Worm (Caenorhabditis elegans): Measurements from ENCODE around the gene smf-3.

DNA sequence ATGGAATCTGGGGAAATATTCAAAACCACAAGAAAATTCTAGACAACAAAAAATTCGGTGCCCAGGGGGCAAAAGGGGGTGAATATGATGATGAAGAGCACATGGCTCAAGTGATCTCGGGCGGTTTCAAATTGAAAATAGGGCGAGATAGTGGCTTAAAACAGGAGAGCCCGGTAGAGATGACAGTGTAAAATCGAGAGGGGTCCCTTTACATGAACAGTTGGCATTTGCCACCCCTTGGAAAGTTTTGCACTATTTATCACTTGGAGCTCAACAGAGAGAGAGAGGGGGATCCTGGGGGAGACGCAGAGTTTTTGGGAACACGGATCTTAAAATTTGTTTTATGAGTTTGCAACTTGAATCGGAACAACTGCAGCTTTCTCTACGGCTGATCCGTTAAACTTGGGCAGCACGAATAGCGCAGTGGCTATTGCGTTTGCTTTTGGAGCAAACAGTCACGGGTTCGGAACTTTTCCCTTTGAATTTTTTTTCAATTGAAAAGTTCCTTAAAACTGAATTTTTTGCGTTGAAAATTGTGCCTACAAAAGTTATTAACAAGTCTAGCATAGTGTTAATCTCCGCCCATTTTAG lies 46.8 kb downstream of the smf-3 start:
- TF ChIP-seq pqm-1 (tag; optimal IDR thresholded peaks at IDR 0.05) (no peak), isw-1 (GFP tag; IDR thresholded peaks at IDR 0.05) (no peak), mdl-1 (tag; optimal IDR thresholded peaks at IDR 0.05) (peak in 1 of 2 experiments; percentile 29), blmp-1 (tag; optimal IDR thresholded peaks at IDR 0.05) (no peak), nhr-11 (tag; optimal IDR thresholded peaks at IDR 0.05) (no peak), ces-1 (GFP tag; optimal IDR thresholded peaks at IDR 0.05) (no peak), ceh-82 (tag; optimal IDR thresholded peaks at IDR 0.05) (no peak), mep-1 (tag; optimal IDR thresholded peaks at IDR 0.05) (no peak), irx-1 (tag; optimal IDR thresholded peaks at IDR 0.05) (no peak), nhr-77 (tag; optimal IDR thresholded peaks at IDR 0.05) (no peak), nhr-237 (tag; optimal IDR thresholded peaks at IDR 0.05) (no peak)

All from whole organism, L1 larva.